Worm (Caenorhabditis elegans) whole organism, young adult: Measurements from ENCODE around the gene col-148.
A peak's percentile ranks its signal among the peaks of the same experiment; 100 is the strongest.

Experiments
- F22D6.2 ChIP-seq: sonication (generic microtip); optimal IDR thresholded peaks from 2 replicates; lab custom pipeline; 2016; ENCODE audit warnings: mild to moderate bottlenecking, missing genetic modification characterization, missing compliant biosample characterization
- F39B2.1 ChIP-seq: fragments of 200-800 bp; sonication (Bioruptor generic); IDR thresholded peaks from 2 replicates; pipeline ENCODE4 v1.3.6; 2022; ENCODE audit warnings: missing genetic modification reagents, missing genetic modification characterization, missing compliant biosample characterization
- F57A8.1 ChIP-seq: fragments of 200-800 bp; sonication (Bioruptor generic); optimal IDR thresholded peaks from 2 replicates; lab custom pipeline; 2018; ENCODE audit warnings: mild to moderate bottlenecking, missing genetic modification characterization, moderate library complexity, missing compliant biosample characterization
- T26A5.8 ChIP-seq: sonication (generic microtip); optimal IDR thresholded peaks from 2 replicates; lab custom pipeline; 2016; ENCODE audit warnings: missing genetic modification characterization, missing compliant biosample characterization
- Y79H2A.3 ChIP-seq: fragments of 200-800 bp; sonication (Bioruptor generic); conservative IDR thresholded peaks from 2 replicates; pipeline ENCODE4 v1.3.6; 2022; ENCODE audit warnings: missing genetic modification reagents, missing genetic modification characterization, missing compliant biosample characterization
- ZK185.1 ChIP-seq: sonication (generic microtip); optimal IDR thresholded peaks from 2 replicates; lab custom pipeline; 2016; ENCODE audit warnings: mild to moderate bottlenecking, missing genetic modification characterization, missing compliant biosample characterization; ENCODE audit not compliant: poor library complexity, severe bottlenecking
- akir-1 ChIP-seq: fragments of 200-800 bp; sonication (Bioruptor generic); optimal IDR thresholded peaks from 2 replicates; lab custom pipeline; 2018; ENCODE audit warnings: mild to moderate bottlenecking, missing genetic modification characterization, moderate library complexity, missing compliant biosample characterization
- ama-1 ChIP-seq, 3 experiments: fragments of 150-350 bp in 1 of 3; sonication (generic microtip) in 2 of 3; optimal IDR thresholded peaks; 2 replicates each; lab custom pipeline; 2014 to 2018; ENCODE audit warnings: missing biosample characterization in 2 of 3, missing genetic modification characterization in 2 of 3, missing genetic modification reagents in 2 of 3
- atf-7 ChIP-seq: sonication (generic microtip); optimal IDR thresholded peaks from 2 replicates; lab custom pipeline; 2017; ENCODE audit warnings: mild to moderate bottlenecking, missing genetic modification characterization, missing compliant biosample characterization
- athp-1 ChIP-seq: sonication (generic microtip); optimal IDR thresholded peaks from 2 replicates; lab custom pipeline; 2017; ENCODE audit warnings: mild to moderate bottlenecking, missing genetic modification characterization, missing compliant biosample characterization
- attf-5 ChIP-seq: fragments of 200-800 bp; sonication (Bioruptor generic); optimal IDR thresholded peaks from 2 replicates; lab custom pipeline; 2018; ENCODE audit warnings: mild to moderate bottlenecking, missing genetic modification characterization, missing compliant biosample characterization
- cebp-1 ChIP-seq, 2 experiments: fragments of 200-800 bp in 1 of 2; sonication (Bioruptor generic) in 1 of 2; sonication (generic microtip) in 1 of 2; IDR thresholded peaks in 1 of 2; optimal IDR thresholded peaks in 1 of 2; 2 replicates each; pipeline versions ENCODE4 v1.3.6 to Lab custom; 2017 to 2022; ENCODE audit warnings: missing compliant biosample characterization in 2 of 2, missing genetic modification characterization in 2 of 2, mild to moderate bottlenecking in 1 of 2, missing genetic modification reagents in 1 of 2, moderate library complexity in 1 of 2
- chd-7 ChIP-seq: sonication (generic microtip); optimal IDR thresholded peaks from 2 replicates; lab custom pipeline; 2016; ENCODE audit warnings: mild to moderate bottlenecking, missing genetic modification characterization, moderate library complexity, missing compliant biosample characterization
- dpff-1 ChIP-seq: sonication (generic microtip); optimal IDR thresholded peaks from 2 replicates; lab custom pipeline; 2017; ENCODE audit warnings: mild to moderate bottlenecking, missing genetic modification characterization, missing compliant biosample characterization
- egl-18 ChIP-seq: fragments of 200-800 bp; sonication (Bioruptor generic); IDR thresholded peaks from 2 replicates; pipeline ENCODE4 v1.3.6; 2022; ENCODE audit warnings: missing genetic modification reagents, missing genetic modification characterization, missing compliant biosample characterization
- fkh-3 ChIP-seq: sonication (generic microtip); optimal IDR thresholded peaks from 2 replicates; lab custom pipeline; 2016; ENCODE audit warnings: mild to moderate bottlenecking, missing genetic modification characterization, missing compliant biosample characterization
- gei-17 ChIP-seq: fragments of 200-800 bp; sonication (Bioruptor generic); optimal IDR thresholded peaks from 2 replicates; lab custom pipeline; 2018; ENCODE audit warnings: mild to moderate bottlenecking, missing genetic modification characterization, missing compliant biosample characterization
- him-1 ChIP-seq: sonication (generic microtip); optimal IDR thresholded peaks from 2 replicates; lab custom pipeline; 2016; ENCODE audit warnings: missing genotype, missing genetic modification reagents, missing genetic modification characterization, missing compliant biosample characterization
- hlh-12 ChIP-seq: sonication (generic microtip); optimal IDR thresholded peaks from 2 replicates; lab custom pipeline; 2016; ENCODE audit warnings: missing genetic modification characterization, missing compliant biosample characterization
- hrde-1 ChIP-seq: sonication (generic microtip); optimal IDR thresholded peaks from 2 replicates; lab custom pipeline; 2016; ENCODE audit warnings: missing genetic modification characterization, mild to moderate bottlenecking, missing compliant biosample characterization, moderate library complexity, missing genotype, missing genetic modification reagents, borderline replicate concordance
- let-526 ChIP-seq: fragments of 200-800 bp; sonication (Bioruptor generic); IDR thresholded peaks from 2 replicates; pipeline ENCODE4 v1.3.6; 2022; ENCODE audit warnings: missing genetic modification reagents, missing genetic modification characterization, missing compliant biosample characterization
- madf-10 ChIP-seq: sonication (generic microtip); optimal IDR thresholded peaks from 2 replicates; lab custom pipeline; 2016; ENCODE audit warnings: mild to moderate bottlenecking, missing genetic modification characterization, missing compliant biosample characterization
- madf-6 ChIP-seq: fragments of 200-800 bp; sonication (Bioruptor generic); IDR thresholded peaks from 2 replicates; pipeline ENCODE4 v1.3.6; 2022; ENCODE audit warnings: missing genetic modification reagents, missing genetic modification characterization, missing compliant biosample characterization
- mel-28 ChIP-seq: sonication (generic microtip); optimal IDR thresholded peaks from 2 replicates; lab custom pipeline; 2016; ENCODE audit warnings: borderline replicate concordance, mild to moderate bottlenecking, missing genetic modification characterization, missing compliant biosample characterization
- mes-4 ChIP-seq: sonication (generic microtip); optimal IDR thresholded peaks from 2 replicates; lab custom pipeline; 2016; ENCODE audit warnings: missing genotype, missing genetic modification characterization, missing compliant biosample characterization
- mxl-1 ChIP-seq: sonication (generic microtip); optimal IDR thresholded peaks from 2 replicates; lab custom pipeline; 2016; ENCODE audit warnings: missing genetic modification characterization, missing compliant biosample characterization
- nfya-1 ChIP-seq: sonication (generic microtip); optimal IDR thresholded peaks from 2 replicates; lab custom pipeline; 2017; ENCODE audit warnings: antibody characterized with exemption, missing compliant biosample characterization, missing genetic modification characterization, borderline replicate concordance; ENCODE audit not compliant: insufficient read depth
- nfyb-1 ChIP-seq: fragments of 200-800 bp; sonication (Bioruptor generic); IDR thresholded peaks from 2 replicates; pipeline ENCODE4 v1.3.6; 2022; ENCODE audit warnings: missing genetic modification reagents, missing genetic modification characterization, missing compliant biosample characterization
- nhr-179 ChIP-seq: sonication (generic microtip); optimal IDR thresholded peaks from 2 replicates; lab custom pipeline; 2016; ENCODE audit warnings: mild to moderate bottlenecking, missing genetic modification characterization, missing compliant biosample characterization
- nhr-27 ChIP-seq: fragments of 200-800 bp; sonication (Bioruptor generic); optimal IDR thresholded peaks from 2 replicates; lab custom pipeline; 2018; ENCODE audit warnings: mild to moderate bottlenecking, missing genetic modification characterization, moderate library complexity, missing compliant biosample characterization
- nhr-80 ChIP-seq: sonication (generic microtip); optimal IDR thresholded peaks from 2 replicates; lab custom pipeline; 2016; ENCODE audit warnings: missing genetic modification characterization, missing compliant biosample characterization
- snpc-4 ChIP-seq, 5 experiments: fragments of 150-350 bp in 1 of 5; sonication (generic microtip) in 4 of 5; optimal IDR thresholded peaks; 2 replicates each; lab custom pipeline; 2014 to 2018; ENCODE audit warnings: missing genetic modification characterization in 5 of 5, missing biosample characterization in 3 of 5, antibody characterized with exemption in 2 of 5, mild to moderate bottlenecking in 2 of 5, missing compliant biosample characterization in 2 of 5, missing genotype in 2 of 5, moderate library complexity in 2 of 5, missing genetic modification reagents in 1 of 5
- sptf-2 ChIP-seq: fragments of 200-800 bp; sonication (Bioruptor generic); optimal IDR thresholded peaks from 2 replicates; lab custom pipeline; 2018; ENCODE audit warnings: mild to moderate bottlenecking, missing genetic modification characterization, missing compliant biosample characterization
- tbp1 ChIP-seq: fragments of 200-800 bp; sonication (Bioruptor generic); optimal IDR thresholded peaks from 2 replicates; lab custom pipeline; 2018; ENCODE audit warnings: mild to moderate bottlenecking, missing genetic modification characterization, missing compliant biosample characterization
- unc-130 ChIP-seq: sonication (generic microtip); optimal IDR thresholded peaks from 2 replicates; lab custom pipeline; 2016; ENCODE audit warnings: missing genetic modification reagents, missing genetic modification characterization, missing compliant biosample characterization
- unc-62 ChIP-seq: fragments of 150-350 bp; optimal IDR thresholded peaks from 2 replicates; lab custom pipeline; 2014; ENCODE audit warnings: missing biosample characterization, missing genetic modification reagents, missing genetic modification characterization
- zim-3 ChIP-seq: sonication (generic microtip); optimal IDR thresholded peaks from 2 replicates; lab custom pipeline; 2017; ENCODE audit warnings: mild to moderate bottlenecking, missing genetic modification characterization, moderate library complexity, missing compliant biosample characterization
- ztf-22 ChIP-seq: fragments of 200-800 bp; sonication (Bioruptor generic); optimal IDR thresholded peaks from 2 replicates; lab custom pipeline; 2018; ENCODE audit warnings: mild to moderate bottlenecking, missing genetic modification characterization, moderate library complexity, missing compliant biosample characterization
- ztf-25 ChIP-seq: fragments of 200-800 bp; sonication (Bioruptor generic); IDR thresholded peaks from 2 replicates; pipeline ENCODE4 v1.3.6; 2022; ENCODE audit warnings: missing genetic modification reagents, missing genetic modification characterization, missing compliant biosample characterization

The col-148 gene

DNA sequence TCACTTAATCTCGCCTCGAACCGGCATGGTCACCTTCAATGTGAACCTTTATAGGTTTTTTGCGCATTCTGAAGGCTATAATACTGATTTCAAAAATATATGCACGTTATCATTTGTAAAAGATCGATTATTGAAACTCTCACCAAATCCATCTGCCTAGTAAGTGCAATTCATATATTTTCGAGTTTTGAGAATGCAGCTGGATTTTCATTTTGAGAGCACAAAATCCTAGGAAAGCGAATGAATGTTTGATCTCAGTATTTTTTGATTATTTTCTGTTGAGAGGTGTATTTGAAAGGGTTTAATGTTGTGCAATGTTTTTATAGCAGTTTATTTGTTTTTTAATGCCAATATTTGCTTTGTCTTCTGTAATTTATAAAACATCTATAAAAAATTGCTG lies 34.5 kb downstream of the col-148 start:
- TF ChIP-seq F22D6.2 (no peak), gei-17 (GFP tag; lab: Kevin White, UChicago) (no peak), mel-28 (tag; lab: Kevin White, UChicago) (no peak), fkh-3 (no peak), nfyb-1 (GFP tag; lab: Robert Waterston, UW) (no peak), sptf-2 (no peak), zim-3 (tag; lab: Kevin White, UChicago) (no peak), madf-10 (no peak), him-1 (tag; lab: Kevin White, UChicago) (no peak)

DNA sequence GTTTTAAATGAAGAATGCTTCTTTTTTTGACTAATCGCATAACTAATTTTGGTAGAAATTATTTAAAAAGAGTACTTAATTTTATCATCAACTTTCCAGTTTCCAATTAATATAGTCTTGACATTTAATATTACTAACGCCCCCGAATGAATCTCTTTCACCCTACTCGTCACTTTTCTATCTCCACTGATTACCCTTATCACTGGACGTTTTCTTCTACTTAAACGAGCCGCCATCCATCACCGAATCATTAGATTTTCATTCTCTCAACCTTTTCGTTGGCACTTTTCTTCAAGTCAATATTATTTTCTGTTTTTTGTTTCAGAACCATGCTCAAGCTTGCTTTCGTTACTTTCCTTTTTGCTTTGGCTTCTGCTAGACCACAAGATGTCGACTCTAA lies 36.0 kb downstream of the col-148 start, which contains the start of gene lys-1:
Gene lys-1, plus strand, starts transcription at position 326 of the 400 bp plus-strand sequence.
- TF ChIP-seq tbp1 (GFP tag; lab: Kevin White, UChicago) (no peak), ZK185.1 (tag; lab: Kevin White, UChicago) (peak; percentile 13), nhr-80 (tag; lab: Kevin White, UChicago) (peak; percentile 70), nhr-27 (tag; lab: Kevin White, UChicago) (no peak), T26A5.8 (tag; lab: Kevin White, UChicago) (no peak), cebp-1 (GFP tag; IDR thresholded peaks at IDR 0.05; lab: Robert Waterston, UW) (no peak), cebp-1 (tag; optimal IDR thresholded peaks at IDR 0.05; lab: Kevin White, UChicago) (no peak), mxl-1 (tag; lab: Kevin White, UChicago) (no peak), akir-1 (no peak), ama-1 (optimal IDR thresholded peaks at IDR 0.05; lab: Kevin White, UChicago) (no peak), ama-1 (GFP tag; optimal IDR thresholded peaks at IDR 0.05; lab: Kevin White, UChicago) (no peak), ztf-25 (no peak), atf-7 (tag; lab: Kevin White, UChicago) (no peak), let-526 (GFP tag; lab: Robert Waterston, UW) (no peak), athp-1 (tag; lab: Kevin White, UChicago) (no peak), dpff-1 (tag; lab: Kevin White, UChicago) (no peak), Y79H2A.3 (GFP tag; lab: Robert Waterston, UW) (no peak), hrde-1 (tag; lab: Kevin White, UChicago) (no peak), ztf-22 (GFP tag; lab: Kevin White, UChicago) (no peak)

DNA sequence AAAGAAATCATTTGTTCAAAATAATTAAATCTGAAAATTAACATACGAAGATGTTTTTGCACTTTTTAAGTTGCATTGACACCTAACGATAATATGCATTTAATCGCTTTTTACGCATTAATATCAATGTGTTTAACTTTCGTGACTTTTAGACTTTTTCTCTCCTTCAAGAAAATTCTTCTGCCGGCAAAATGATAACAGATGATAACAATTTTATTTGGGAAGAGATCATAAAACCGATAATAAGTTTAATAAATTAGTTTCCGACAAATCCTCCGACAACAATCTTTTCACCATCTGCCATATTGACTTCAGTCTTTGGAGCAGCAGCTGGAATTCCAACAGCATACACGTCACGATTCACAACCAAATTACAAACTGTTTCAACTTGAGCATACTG lies 38.6 kb downstream of the col-148 start:
- TF ChIP-seq chd-7 (no peak), ama-1 (optimal IDR thresholded peaks at IDR 0.05; lab: Kevin White, UChicago) (no peak), ama-1 (GFP tag; optimal IDR thresholded peaks at IDR 0.05; lab: Kevin White, UChicago) (no peak), nhr-80 (tag; lab: Kevin White, UChicago) (peak; percentile 43), mes-4 (tag; lab: Kevin White, UChicago) (no peak), unc-130 (GFP tag; lab: Kevin White, UChicago) (no peak), madf-6 (no peak)

DNA sequence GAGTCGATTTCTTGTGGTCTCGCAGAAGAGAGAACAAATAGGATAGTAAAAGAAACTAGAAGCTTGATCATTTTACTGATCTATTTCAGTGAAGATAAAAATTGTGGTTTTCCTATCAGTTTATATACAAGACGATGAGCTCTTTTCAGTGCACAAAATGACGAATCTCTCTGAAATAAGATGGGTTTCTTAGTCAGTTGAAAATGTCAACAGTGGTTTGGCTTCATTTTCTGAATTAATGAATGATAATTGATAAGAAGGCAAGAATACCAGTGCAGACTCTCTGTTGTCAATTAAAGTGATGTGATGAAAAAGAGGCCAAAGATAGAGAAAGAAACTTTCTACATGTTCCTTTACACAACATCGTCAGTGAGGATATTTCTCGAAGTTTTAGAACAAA lies 39.8 kb downstream of the col-148 start, which contains the start of gene lys-2:
Gene lys-2, minus strand, starts transcription at position 101 of the 400 bp plus-strand sequence.
- TF ChIP-seq akir-1 (no peak), nhr-80 (tag; lab: Kevin White, UChicago) (peak; percentile 82), attf-5 (GFP tag; lab: Kevin White, UChicago) (no peak), snpc-4 (GFP tag; optimal IDR thresholded peaks at IDR 0.05; lab: Kevin White, UChicago) (no peak), snpc-4 (tag; optimal IDR thresholded peaks at IDR 0.05; lab: Kevin White, UChicago) (no peak), nhr-179 (tag; lab: Kevin White, UChicago) (no peak), hlh-12 (tag; lab: Kevin White, UChicago) (no peak), Y79H2A.3 (GFP tag; lab: Robert Waterston, UW) (no peak), madf-6 (no peak), nhr-27 (tag; lab: Kevin White, UChicago) (no peak), F39B2.1 (GFP tag; lab: Robert Waterston, UW) (no peak), egl-18 (GFP tag; lab: Robert Waterston, UW) (no peak), F57A8.1 (no peak), sptf-2 (no peak), unc-62 (GFP tag; lab: Kevin White, UChicago) (peak; percentile 12), nfya-1 (tag; lab: Kevin White, UChicago) (no peak)
